Worm (Caenorhabditis elegans) whole organism, L4/young adult: ENCODE results near the gene F49E8.7.

ENCODE experiments used
- dao-5 ChIP-seq: sonication (generic microtip); optimal IDR thresholded peaks from 2 replicates; lab custom pipeline; 2016; ENCODE audit warnings: missing genotype, missing genetic modification characterization, moderate library complexity, missing compliant biosample characterization
- him-1 ChIP-seq: sonication (generic microtip); optimal IDR thresholded peaks from 2 replicates; lab custom pipeline; 2016; ENCODE audit warnings: missing genotype, missing genetic modification reagents, missing genetic modification characterization, missing compliant biosample characterization

DNA sequence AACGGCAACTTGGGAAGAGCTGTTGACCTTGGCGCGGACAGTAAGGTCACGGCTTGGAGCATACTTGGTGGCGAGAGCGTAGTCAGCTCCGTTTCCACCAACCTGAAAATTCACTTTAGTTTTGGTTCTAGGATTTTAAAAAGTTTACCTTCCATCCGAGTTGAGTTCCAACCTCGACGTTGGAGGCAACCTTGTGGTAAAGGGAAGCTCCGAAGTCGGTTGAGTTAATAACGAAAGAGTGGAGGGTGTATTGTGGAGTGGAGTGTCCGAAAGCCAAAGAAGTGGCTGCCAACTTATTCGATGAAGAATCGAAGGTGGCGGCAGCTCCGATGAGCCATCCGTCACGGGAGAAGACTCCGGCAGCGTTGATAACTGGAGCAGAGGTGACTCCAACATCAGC is 49.5 kb downstream of the F49E8.7 start:
- TF ChIP-seq dao-5 (tag; lab: Kevin White, UChicago), result no peak
- no peak for TF ChIP-seq him-1
